Fruit fly (Drosophila melanogaster): ENCODE measurements around the gene tant.

DNA sequence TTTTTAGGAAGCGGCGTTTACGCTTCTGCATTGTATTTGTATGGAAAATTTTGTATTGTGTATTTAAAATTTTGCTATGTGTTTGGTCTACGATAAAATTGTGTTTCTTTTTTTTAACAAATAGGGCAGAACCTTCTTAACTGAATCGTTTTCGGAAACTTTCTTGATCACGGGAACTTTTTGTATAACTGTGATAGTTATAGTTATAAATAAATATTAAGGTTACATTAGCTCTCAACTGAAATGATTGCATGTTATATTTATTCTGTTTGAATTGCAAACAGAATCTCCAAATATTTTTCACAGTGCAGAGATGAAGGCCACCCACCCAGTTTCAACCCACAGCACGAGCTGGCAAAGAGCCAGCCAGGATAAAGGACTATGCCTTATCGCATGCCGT is 44.0 kb upstream of the tant start, which contains the start of gene alphaKap4:
- TF ChIP-seq usp (GFP tag; optimal IDR thresholded peaks at IDR 0.05) (no peak), EcR (GFP tag; optimal IDR thresholded peaks at IDR 0.05) (no peak), Dll (optimal IDR thresholded peaks at IDR 0.05) (no peak), pan (optimal IDR thresholded peaks at IDR 0.05) (no peak), CG8478 (optimal IDR thresholded peaks at IDR 0.05) (no peak)

Measured in whole organism.